Worm (Caenorhabditis elegans): ENCODE measurements around the gene W06G6.10.

DNA sequence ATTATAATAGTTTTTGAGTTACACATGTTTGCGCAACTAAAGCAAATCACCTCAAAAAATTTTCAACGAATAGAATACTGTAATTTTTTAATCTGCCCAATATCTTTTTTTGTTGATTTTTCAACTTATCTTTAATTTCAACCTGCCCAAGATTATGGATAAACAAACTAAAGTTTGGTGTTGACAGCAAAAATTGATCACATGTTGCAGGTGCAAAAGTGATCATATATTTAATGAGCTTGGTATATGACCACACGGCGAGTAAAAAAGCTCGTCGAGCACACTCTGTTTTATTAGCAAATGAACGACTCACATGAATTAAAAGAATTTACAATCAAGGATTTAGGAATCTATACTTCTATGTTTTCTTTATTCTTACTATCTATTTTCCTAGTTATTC lies 28.6 kb upstream of the W06G6.10 start, which contains the start of gene srz-1:
- TF ChIP-seq ztf-11 (tag; optimal IDR thresholded peaks at IDR 0.05), result no peak
- TF ChIP-seq lsy-2 (tag; optimal IDR thresholded peaks at IDR 0.05), result no peak
- no peak for TF ChIP-seq ceh-83 (GFP tag; optimal IDR thresholded peaks at IDR 0.05)
- TF ChIP-seq pha-4 (tag; optimal IDR thresholded peaks at IDR 0.05), result no peak
- TF ChIP-seq ces-1 (GFP tag; optimal IDR thresholded peaks at IDR 0.05), result no peak
- no peak for TF ChIP-seq lin-13 (tag; optimal IDR thresholded peaks at IDR 0.05)
- TF ChIP-seq ceh-43 (GFP tag; optimal IDR thresholded peaks at IDR 0.05), result no peak
- no peak for TF ChIP-seq nhr-28 (tag; optimal IDR thresholded peaks at IDR 0.05)
- no peak for TF ChIP-seq sptf-1 (tag; optimal IDR thresholded peaks at IDR 0.05)
